Worm (Caenorhabditis elegans) whole organism, early embryonic: ENCODE measurements around the gene F46B3.16.

Source experiments
- ama-1 ChIP-seq: fragments of 150-350 bp; optimal IDR thresholded peaks from 2 replicates; lab custom pipeline; 2014
- ceh-13 ChIP-seq: fragments of 200-800 bp; sonication (Bioruptor generic); optimal IDR thresholded peaks from 2 replicates; lab custom pipeline; 2018; ENCODE audit warnings: mild to moderate bottlenecking, missing genetic modification characterization, missing compliant biosample characterization
- flt-1 ChIP-seq: fragments of 200-800 bp; sonication (Bioruptor generic); IDR thresholded peaks from 2 replicates; pipeline ENCODE4 v1.3.6; 2022; ENCODE audit warnings: missing genetic modification characterization, missing compliant biosample characterization
- hnd-1 ChIP-seq: sonication (generic microtip); optimal IDR thresholded peaks from 2 replicates; lab custom pipeline; 2016; ENCODE audit warnings: missing genetic modification characterization, missing compliant biosample characterization
- pes-1 ChIP-seq: fragments of 200-800 bp; sonication (Bioruptor generic); IDR thresholded peaks from 2 replicates; pipeline ENCODE4 v1.3.6; 2022; ENCODE audit warnings: missing genetic modification reagents, missing genetic modification characterization, missing compliant biosample characterization
- sea-1 ChIP-seq: fragments of 200-800 bp; sonication (Bioruptor generic); conservative IDR thresholded peaks from 2 replicates; pipeline ENCODE4 v1.3.6; 2022; ENCODE audit warnings: missing genetic modification characterization, missing compliant biosample characterization

- no peak for TF ChIP-seq ama-1 (lab: Kevin White, UChicago)
- TF ChIP-seq ceh-13 (GFP tag; lab: Kevin White, UChicago): no peak
- no peak for TF ChIP-seq sea-1 (GFP tag; lab: Robert Waterston, UW)
- TF ChIP-seq hnd-1: no peak
- TF ChIP-seq pes-1 (GFP tag; lab: Robert Waterston, UW): no peak
- no peak for TF ChIP-seq flt-1
Observed at ce11 chrV:20625260-20625659, 9.2 kb upstream of the F46B3.16 start.
